Worm (Caenorhabditis elegans) whole organism, L1 larva: ENCODE results near the gene oac-5.

ENCODE experiments used
- F16B12.6 ChIP-seq: fragments of 150-350 bp; optimal IDR thresholded peaks from 2 replicates; lab custom pipeline; 2014; ENCODE audit warnings: missing biosample characterization, missing genetic modification characterization
- aly-2 ChIP-seq: fragments of 150-350 bp; optimal IDR thresholded peaks from 2 replicates; lab custom pipeline; 2014; ENCODE audit warnings: missing biosample characterization, missing genetic modification characterization
- blmp-1 ChIP-seq: fragments of 150-350 bp; optimal IDR thresholded peaks from 2 replicates; lab custom pipeline; 2014; ENCODE audit warnings: missing biosample characterization, missing genetic modification characterization
- ceh-8 ChIP-seq: fragments of 200-800 bp; sonication (Bioruptor generic); optimal IDR thresholded peaks from 2 replicates; lab custom pipeline; 2018; ENCODE audit warnings: mild to moderate bottlenecking, missing genetic modification characterization, moderate library complexity, missing compliant biosample characterization
- ceh-82 ChIP-seq, 3 experiments: fragments of 150-350 bp in 1 of 3; sonication (generic microtip) in 2 of 3; optimal IDR thresholded peaks; 2 replicates each; lab custom pipeline; 2014 to 2017; ENCODE audit warnings: missing biosample characterization in 3 of 3, missing genetic modification characterization in 3 of 3
- ceh-88 ChIP-seq: fragments of 200-800 bp; sonication (Bioruptor generic); IDR thresholded peaks from 2 replicates; pipeline ENCODE4 v1.3.6; 2022; ENCODE audit warnings: missing genetic modification characterization, missing compliant biosample characterization
- ceh-90 ChIP-seq: sonication (generic microtip); optimal IDR thresholded peaks from 2 replicates; lab custom pipeline; 2016; ENCODE audit warnings: missing genetic modification characterization, missing compliant biosample characterization
- elt-2 ChIP-seq: sonication (generic microtip); optimal IDR thresholded peaks from 2 replicates; lab custom pipeline; 2016; ENCODE audit warnings: missing genetic modification characterization, mild to moderate bottlenecking, inconsistent platforms, missing compliant biosample characterization, missing genetic modification reagents
- elt-3 ChIP-seq, 6 experiments: fragments of 150-350 bp in 1 of 6; sonication (generic microtip); optimal IDR thresholded peaks; 2 replicates each; lab custom pipeline; 2017 to 2018; ENCODE audit warnings: missing biosample characterization in 6 of 6, missing genetic modification characterization in 6 of 6, inconsistent platforms in 1 of 6
- ets-5 ChIP-seq: fragments of 200-800 bp; sonication (Bioruptor generic); IDR thresholded peaks from 2 replicates; pipeline ENCODE4 v1.3.6; 2022; ENCODE audit warnings: missing genetic modification characterization, missing compliant biosample characterization
- fkh-8 ChIP-seq: sonication (generic microtip); optimal IDR thresholded peaks from 2 replicates; lab custom pipeline; 2016; ENCODE audit warnings: mild to moderate bottlenecking, missing genetic modification characterization, missing compliant biosample characterization
- fos-1 ChIP-seq: fragments of 150-350 bp; optimal IDR thresholded peaks from 2 replicates; lab custom pipeline; 2014; ENCODE audit warnings: missing biosample characterization, missing genetic modification characterization
- hlh-17 ChIP-seq: fragments of 200-800 bp; sonication (Bioruptor generic); optimal IDR thresholded peaks from 2 replicates; lab custom pipeline; 2018; ENCODE audit warnings: missing genetic modification characterization, mild to moderate bottlenecking, missing compliant biosample characterization, moderate library complexity, borderline replicate concordance
- jun-1 ChIP-seq: fragments of 150-350 bp; optimal IDR thresholded peaks from 2 replicates; lab custom pipeline; 2014; ENCODE audit warnings: missing biosample characterization, missing genetic modification reagents, missing genetic modification characterization
- lin-13 ChIP-seq: fragments of 150-350 bp; optimal IDR thresholded peaks from 2 replicates; lab custom pipeline; 2014; ENCODE audit warnings: missing biosample characterization, missing genetic modification reagents, missing genetic modification characterization
- lin-35 ChIP-seq, 2 experiments: fragments of 150-350 bp; optimal IDR thresholded peaks; 2 replicates each; lab custom pipeline; 2014; ENCODE audit warnings: missing biosample characterization in 2 of 2, missing genetic modification characterization in 2 of 2, missing genetic modification reagents in 2 of 2
- lin-39 ChIP-seq: fragments of 150-350 bp; optimal IDR thresholded peaks from 2 replicates; lab custom pipeline; 2014; ENCODE audit warnings: missing biosample characterization, missing genetic modification reagents, missing genetic modification characterization
- mdl-1 ChIP-seq, 2 experiments: fragments of 150-350 bp; optimal IDR thresholded peaks; 2 replicates each; lab custom pipeline; 2014 to 2017; ENCODE audit warnings: missing biosample characterization in 2 of 2, missing genetic modification characterization in 2 of 2, inconsistent platforms in 1 of 2
- nhr-19 ChIP-seq: fragments of 200-800 bp; sonication (Bioruptor generic); conservative IDR thresholded peaks from 2 replicates; pipeline ENCODE4 v1.3.6; 2022; ENCODE audit warnings: missing genetic modification characterization, missing compliant biosample characterization
- nhr-237 ChIP-seq: fragments of 150-350 bp; optimal IDR thresholded peaks from 2 replicates; lab custom pipeline; 2014; ENCODE audit warnings: missing biosample characterization, missing genetic modification characterization
- nhr-28 ChIP-seq: fragments of 150-350 bp; optimal IDR thresholded peaks from 2 replicates; lab custom pipeline; 2014; ENCODE audit warnings: missing biosample characterization, missing genetic modification characterization
- nhr-47 ChIP-seq: sonication (generic microtip); optimal IDR thresholded peaks from 2 replicates; lab custom pipeline; 2016; ENCODE audit warnings: mild to moderate bottlenecking, missing genetic modification characterization, moderate library complexity, missing compliant biosample characterization
- nhr-71 ChIP-seq: sonication (generic microtip); optimal IDR thresholded peaks from 2 replicates; lab custom pipeline; 2016; ENCODE audit warnings: mild to moderate bottlenecking, missing genetic modification characterization, moderate library complexity, missing compliant biosample characterization
- nhr-77 ChIP-seq: fragments of 150-350 bp; optimal IDR thresholded peaks from 2 replicates; lab custom pipeline; 2014; ENCODE audit warnings: missing biosample characterization, missing genetic modification characterization
- nhr-85 ChIP-seq: sonication (generic microtip); peaks from one replicate; lab custom pipeline; 2016; ENCODE audit warnings: missing genetic modification characterization, inconsistent platforms, missing compliant biosample characterization
- nhr-90 ChIP-seq: sonication (generic microtip); optimal IDR thresholded peaks from 2 replicates; lab custom pipeline; 2016; ENCODE audit warnings: mild to moderate bottlenecking, missing genetic modification characterization, missing compliant biosample characterization; ENCODE audit not compliant: poor library complexity
- pqm-1 ChIP-seq: sonication (generic microtip); optimal IDR thresholded peaks from 3 replicates; lab custom pipeline; 2017; ENCODE audit warnings: missing biosample characterization, missing genetic modification characterization
- snpc-4 ChIP-seq: fragments of 150-350 bp; optimal IDR thresholded peaks from 2 replicates; lab custom pipeline; 2014; ENCODE audit warnings: missing biosample characterization, missing genetic modification characterization
- snu-23 ChIP-seq: sonication (generic microtip); optimal IDR thresholded peaks from 2 replicates; lab custom pipeline; 2016; ENCODE audit warnings: missing genetic modification characterization, missing compliant biosample characterization
- sptf-1 ChIP-seq: fragments of 150-350 bp; optimal IDR thresholded peaks from 2 replicates; lab custom pipeline; 2014; ENCODE audit warnings: missing biosample characterization, missing genetic modification characterization
- sup-37 ChIP-seq: fragments of 200-800 bp; sonication (Bioruptor generic); optimal IDR thresholded peaks from 2 replicates; lab custom pipeline; 2018; ENCODE audit warnings: mild to moderate bottlenecking, missing genetic modification characterization, missing compliant biosample characterization
- unc-30 ChIP-seq: sonication (generic microtip); optimal IDR thresholded peaks from 2 replicates; lab custom pipeline; 2017; ENCODE audit warnings: missing biosample characterization, missing genetic modification characterization
- unc-62 ChIP-seq: fragments of 150-350 bp; optimal IDR thresholded peaks from 2 replicates; lab custom pipeline; 2014; ENCODE audit warnings: missing biosample characterization, missing genetic modification reagents, missing genetic modification characterization
- unc-98 ChIP-seq: fragments of 200-800 bp; sonication (Bioruptor generic); IDR thresholded peaks from 2 replicates; pipeline ENCODE4 v1.3.6; 2022; ENCODE audit warnings: missing genetic modification characterization, missing compliant biosample characterization

The oac-5 gene

DNA sequence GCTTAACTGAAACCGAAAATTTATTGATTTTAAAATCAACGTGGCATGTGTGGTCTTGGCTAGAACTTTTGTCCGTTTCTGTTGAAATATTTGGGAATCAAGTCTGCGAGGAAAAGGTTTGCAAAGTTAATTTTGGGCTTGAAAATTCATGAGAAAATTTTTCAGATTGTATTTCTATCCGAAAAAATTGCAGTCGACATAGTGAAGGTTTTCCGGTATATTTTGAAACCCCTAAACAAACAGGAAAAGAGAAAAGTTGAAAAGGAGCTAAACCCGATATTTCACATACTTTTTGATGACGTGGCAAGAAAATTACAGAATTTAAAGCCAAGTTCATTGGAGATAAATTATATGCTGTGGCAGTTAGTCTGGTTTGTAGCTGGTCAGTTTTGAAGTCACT is 32.8 kb upstream of the oac-5 start, which contains the start of gene nhr-127 (continued):
- TF ChIP-seq unc-62 (GFP tag; lab: Kevin White, UChicago) (no peak), hlh-17 (GFP tag; lab: Kevin White, UChicago) (no peak)
- TF ChIP-seq, all 84 proteins: peak for 0

- TF ChIP-seq unc-98 (GFP tag; lab: Robert Waterston, UW) (no peak), nhr-71 (tag; lab: Kevin White, UChicago) (no peak), nhr-85 (no peak), lin-13 (no peak)
Measured at ce11 chrV:16266514-16266913, 26.0 kb upstream of the oac-5 start, which contains the start of gene T13F3.4. Gene T13F3.4, minus strand, starts transcription at chrV:16266614.

DNA sequence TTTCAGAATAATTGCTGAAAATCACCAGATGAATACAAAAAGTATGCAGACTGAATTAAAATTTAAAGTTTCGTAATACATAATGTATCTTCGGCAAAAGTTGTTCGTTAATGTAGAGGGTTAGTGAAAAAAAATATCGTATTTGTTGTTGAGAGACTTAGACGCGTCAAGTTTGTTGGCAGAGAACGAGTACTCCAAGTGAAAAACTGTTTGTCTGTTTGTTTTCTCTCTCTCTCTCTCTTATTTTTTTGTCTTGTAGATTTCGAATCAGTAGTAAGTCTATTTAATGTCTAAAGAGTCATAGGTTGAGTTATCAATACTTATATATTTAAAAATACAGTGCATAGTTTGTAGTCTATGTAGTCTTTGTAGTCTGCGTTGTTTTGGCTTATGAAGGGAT is 23.0 kb upstream of the oac-5 start, which contains the start of the genes fbxa-2 and T13F3.8:
TSS of gene fbxa-2 (minus strand) at position 101 of the 400 bp plus-strand sequence.
TSS of gene T13F3.8 (plus strand) at position 245 of the 400 bp plus-strand sequence.
- TF ChIP-seq nhr-71 (tag; lab: Kevin White, UChicago) (no peak), ets-5 (no peak), ceh-88 (GFP tag; lab: Robert Waterston, UW) (no peak), nhr-19 (GFP tag; lab: Robert Waterston, UW) (no peak), nhr-77 (tag; lab: Kevin White, UChicago) (no peak)

ce11 chrV:16271121-16271520 is 21.4 kb upstream of the oac-5 start, which contains the start of gene T13F3.6:
Gene T13F3.6, minus strand, starts transcription at chrV:16271221.
- no peak for TF ChIP-seq nhr-28 (tag; lab: Kevin White, UChicago)
- TF ChIP-seq ceh-90 (tag; lab: Kevin White, UChicago): no peak
- no peak for TF ChIP-seq elt-3 (tag; optimal IDR thresholded peaks at IDR 0.05; lab: Kevin White, UChicago)
- no peak for TF ChIP-seq unc-62 (GFP tag; lab: Kevin White, UChicago)
- TF ChIP-seq mdl-1 (tag; optimal IDR thresholded peaks at IDR 0.05; lab: Kevin White, UChicago): no peak
- no peak for TF ChIP-seq sup-37 (GFP tag; lab: Kevin White, UChicago)
- no peak for TF ChIP-seq ceh-82 (tag; optimal IDR thresholded peaks at IDR 0.05; lab: Kevin White, UChicago)
- no peak for TF ChIP-seq nhr-71 (tag; lab: Kevin White, UChicago)
- TF ChIP-seq blmp-1: no peak
- no peak for TF ChIP-seq hlh-17 (GFP tag; lab: Kevin White, UChicago)
- no peak for TF ChIP-seq F16B12.6 (tag; lab: Kevin White, UChicago)
- TF ChIP-seq lin-35 (GFP tag; optimal IDR thresholded peaks at IDR 0.05; lab: Kevin White, UChicago): no peak
- TF ChIP-seq sptf-1 (tag; lab: Kevin White, UChicago): no peak
- TF ChIP-seq, all 84 proteins: peak for 0

- TF ChIP-seq nhr-71 (tag; lab: Kevin White, UChicago) (no peak), ceh-90 (tag; lab: Kevin White, UChicago) (no peak), ceh-88 (GFP tag; lab: Robert Waterston, UW) (no peak), ceh-8 (GFP tag; lab: Kevin White, UChicago) (no peak), lin-39 (no peak), fkh-8 (tag; lab: Kevin White, UChicago) (no peak), nhr-90 (tag; lab: Kevin White, UChicago) (no peak), pqm-1 (tag; lab: Kevin White, UChicago) (no peak), unc-30 (tag; lab: Kevin White, UChicago) (no peak), nhr-47 (tag; lab: Kevin White, UChicago) (no peak), nhr-237 (no peak), fos-1 (tag; lab: Kevin White, UChicago) (no peak), snu-23 (GFP tag; lab: Kevin White, UChicago) (no peak), elt-2 (tag; lab: Kevin White, UChicago) (no peak), elt-3 (tag; optimal IDR thresholded peaks at IDR 0.05; lab: Kevin White, UChicago) (no peak), jun-1 (tag; lab: Kevin White, UChicago) (no peak), sptf-1 (tag; lab: Kevin White, UChicago) (no peak), aly-2 (tag; lab: Kevin White, UChicago) (no peak), snpc-4 (no peak)
Measured at ce11 chrV:16275347-16275746, 17.2 kb upstream of the oac-5 start, which contains the start of gene pacl-1. Gene pacl-1, minus strand, starts transcription at chrV:16275447.
